Worm (Caenorhabditis elegans): ENCODE results near the gene srh-212.

The srh-212 gene

ce11 chrV:3613042-3613441 lies 16.1 kb upstream of the srh-212 start:
- TF ChIP-seq npax-4 (tag; optimal IDR thresholded peaks at IDR 0.05) (no peak), pax-1 (tag; optimal IDR thresholded peaks at IDR 0.05) (no peak)

- TF ChIP-seq sdc-2 (tag; optimal IDR thresholded peaks at IDR 0.05), result no peak
- no peak for TF ChIP-seq ceh-31 (tag; optimal IDR thresholded peaks at IDR 0.05)
- TF ChIP-seq nhr-232 (tag; optimal IDR thresholded peaks at IDR 0.05), result no peak
- TF ChIP-seq elt-4 (tag; optimal IDR thresholded peaks at IDR 0.05), result no peak
- TF ChIP-seq ceh-6 (GFP tag; optimal IDR thresholded peaks at IDR 0.05), result no peak
- TF ChIP-seq madf-2 (tag; optimal IDR thresholded peaks at IDR 0.05), result no peak
- TF ChIP-seq ceh-24 (tag; optimal IDR thresholded peaks at IDR 0.05), result no peak
- no peak for TF ChIP-seq rnt-1 (tag; optimal IDR thresholded peaks at IDR 0.05)
- TF ChIP-seq lin-11 (tag; optimal IDR thresholded peaks at IDR 0.05), result no peak
- TF ChIP-seq ztf-16 (tag; optimal IDR thresholded peaks at IDR 0.05), result no peak
- TF ChIP-seq pros-1 (tag; optimal IDR thresholded peaks at IDR 0.05), result no peak
- no peak for TF ChIP-seq tbx-7 (tag; optimal IDR thresholded peaks at IDR 0.05)
- TF ChIP-seq ets-4 (tag; optimal IDR thresholded peaks at IDR 0.05), result no peak
These were observed 14.7 kb upstream of the srh-212 start, which contains the start of gene T22F3.10 for ce11 chrV:3611654-3612053. T22F3.10 (minus strand) TSS chrV:3611754.

ce11 chrV:3610709-3611108 lies 13.8 kb upstream of the srh-212 start:
- TF ChIP-seq ceh-45 (GFP tag; IDR thresholded peaks at IDR 0.05), result no peak
- no peak for TF ChIP-seq lin-11 (tag; optimal IDR thresholded peaks at IDR 0.05)
- TF ChIP-seq nhr-232 (tag; optimal IDR thresholded peaks at IDR 0.05), result no peak
- no peak for TF ChIP-seq ama-1 (optimal IDR thresholded peaks at IDR 0.05)
- no peak for TF ChIP-seq unc-3 (GFP tag; conservative IDR thresholded peaks at IDR 0.05)
- TF ChIP-seq unc-3 (tag; optimal IDR thresholded peaks at IDR 0.05), result no peak
- TF ChIP-seq elt-2 (tag; optimal IDR thresholded peaks at IDR 0.05), result no peak
- no peak for TF ChIP-seq ceh-30 (tag; optimal IDR thresholded peaks at IDR 0.05)
- no peak for TF ChIP-seq unc-42 (tag; optimal IDR thresholded peaks at IDR 0.05)
- no peak for TF ChIP-seq hlh-8 (tag; optimal IDR thresholded peaks at IDR 0.05)
- no peak for TF ChIP-seq hlh-15 (tag; optimal IDR thresholded peaks at IDR 0.05)
- no peak for TF ChIP-seq ceh-24 (tag; optimal IDR thresholded peaks at IDR 0.05)
- TF ChIP-seq ceh-6 (GFP tag; optimal IDR thresholded peaks at IDR 0.05), result no peak
- TF ChIP-seq unc-55 (GFP tag; optimal IDR thresholded peaks at IDR 0.05), result no peak
- TF ChIP-seq nfya-1 (tag; optimal IDR thresholded peaks at IDR 0.05), result no peak
- no peak for TF ChIP-seq ztf-16 (tag; optimal IDR thresholded peaks at IDR 0.05)
- no peak for TF ChIP-seq dmd-4 (tag; optimal IDR thresholded peaks at IDR 0.05; ENCODE audit: borderline replicate concordance)
- TF ChIP-seq ceh-48 (tag; optimal IDR thresholded peaks at IDR 0.05), result no peak
- TF ChIP-seq hlh-13 (GFP tag; optimal IDR thresholded peaks at IDR 0.05), result no peak
- no peak for TF ChIP-seq tbx-2 (tag; optimal IDR thresholded peaks at IDR 0.05)

ce11 chrV:3606391-3606790 lies 9.4 kb upstream of the srh-212 start:
- TF ChIP-seq ets-4 (tag; optimal IDR thresholded peaks at IDR 0.05), result no peak
- TF ChIP-seq sox-4 (tag; optimal IDR thresholded peaks at IDR 0.05), result no peak
- no peak for TF ChIP-seq C38D4.7 (GFP tag; optimal IDR thresholded peaks at IDR 0.05)
- TF ChIP-seq hlh-30 (tag; optimal IDR thresholded peaks at IDR 0.05; ENCODE audit: insufficient read depth), result no peak
- TF ChIP-seq Y22D7AL.16 (tag; optimal IDR thresholded peaks at IDR 0.05), result no peak
- no peak for TF ChIP-seq elt-4 (tag; optimal IDR thresholded peaks at IDR 0.05)
- TF ChIP-seq ceh-45 (GFP tag; IDR thresholded peaks at IDR 0.05), result no peak
- TF ChIP-seq dmd-4 (tag; optimal IDR thresholded peaks at IDR 0.05; ENCODE audit: borderline replicate concordance), result no peak
- no peak for TF ChIP-seq hlh-6 (tag; optimal IDR thresholded peaks at IDR 0.05)

ce11 chrV:3605325-3605724 lies 8.4 kb upstream of the srh-212 start, which contains the start of gene T22F3.8:
T22F3.8 (minus strand) TSS chrV:3605425.
- TF ChIP-seq tbx-7 (tag; optimal IDR thresholded peaks at IDR 0.05) (no peak), ets-4 (tag; optimal IDR thresholded peaks at IDR 0.05) (no peak), ceh-45 (GFP tag; IDR thresholded peaks at IDR 0.05) (no peak), fax-1 (tag; optimal IDR thresholded peaks at IDR 0.05) (no peak), ama-1 (optimal IDR thresholded peaks at IDR 0.05) (no peak), tbx-2 (tag; optimal IDR thresholded peaks at IDR 0.05) (no peak), K02D7.2 (tag; optimal IDR thresholded peaks at IDR 0.05) (no peak)

All from whole organism, late embryonic.